Fruit fly (Drosophila melanogaster) whole organism, embryonic: ENCODE data around the gene CG13891.
A peak's percentile ranks its signal among the peaks of the same experiment; 100 is the strongest.

Experiments used
- Aef1 ChIP-seq: fragments of 200-800 bp; sonication (Bioruptor generic); IDR thresholded peaks from 3 replicates; pipeline ENCODE4 v1.3.6; 2022; ENCODE audit warnings: missing biosample characterization, missing genetic modification characterization
- Atf6 ChIP-seq: fragments of 200-800 bp; sonication (Bioruptor generic); IDR thresholded peaks from 2 replicates; pipeline ENCODE4 v1.3.6; 2022; ENCODE audit warnings: missing biosample characterization, missing genetic modification characterization
- B-H1 ChIP-seq: fragments of 200-800 bp; sonication (Bioruptor generic); IDR thresholded peaks from 3 replicates; pipeline ENCODE4 v1.3.6; 2022; ENCODE audit warnings: missing biosample characterization, missing genetic modification characterization
- CG10959 ChIP-seq: fragments of 200-800 bp; sonication (Bioruptor generic); IDR thresholded peaks from 2 replicates; pipeline ENCODE4 v1.3.6; 2022; ENCODE audit warnings: missing biosample characterization, missing genetic modification characterization
- CG12219 ChIP-seq: fragments of 200-800 bp; sonication (Bioruptor generic); optimal IDR thresholded peaks from 3 replicates; lab custom pipeline; 2018; ENCODE audit warnings: missing biosample characterization, mild to moderate bottlenecking, missing genetic modification characterization
- CG12299 ChIP-seq: fragments of 200-800 bp; sonication (Bioruptor generic); optimal IDR thresholded peaks from 2 replicates; lab custom pipeline; 2018; ENCODE audit warnings: missing biosample characterization, mild to moderate bottlenecking, missing genetic modification characterization
- CG12659 ChIP-seq: fragments of 200-800 bp; sonication (Bioruptor generic); optimal IDR thresholded peaks from 3 replicates; lab custom pipeline; 2017; ENCODE audit warnings: mild to moderate bottlenecking, missing biosample characterization, missing genetic modification reagents, missing genetic modification characterization
- CG13287 ChIP-seq: fragments of 200-800 bp; sonication (Bioruptor generic); IDR thresholded peaks from 2 replicates; pipeline ENCODE4 v1.3.6; 2022; ENCODE audit warnings: missing biosample characterization, missing genetic modification characterization; ENCODE audit not compliant: partially characterized antibody
- CG14667 ChIP-seq: fragments of 200-800 bp; sonication (Bioruptor generic); IDR thresholded peaks from 2 replicates; pipeline ENCODE4 v1.3.6; 2022; ENCODE audit warnings: missing biosample characterization, missing genetic modification characterization
- CG18011 ChIP-seq: fragments of 200-800 bp; sonication (Bioruptor generic); optimal IDR thresholded peaks from 2 replicates; lab custom pipeline; 2017; ENCODE audit warnings: missing biosample characterization, missing genetic modification characterization, mild to moderate bottlenecking, moderate library complexity, missing genotype
- CG2116 ChIP-seq: fragments of 200-800 bp; sonication (Bioruptor generic); optimal IDR thresholded peaks from 3 replicates; lab custom pipeline; 2018; ENCODE audit warnings: missing biosample characterization, mild to moderate bottlenecking, missing genetic modification characterization
- CG2712 ChIP-seq: fragments of 200-800 bp; optimal IDR thresholded peaks from 3 replicates; lab custom pipeline; 2019; ENCODE audit warnings: missing biosample characterization, mild to moderate bottlenecking, missing genetic modification characterization, moderate library complexity
- CG31365 ChIP-seq: fragments of 200-800 bp; sonication (Bioruptor generic); optimal IDR thresholded peaks from 2 replicates; lab custom pipeline; 2018; ENCODE audit warnings: missing biosample characterization, mild to moderate bottlenecking, missing genetic modification characterization
- CG32767 ChIP-seq: fragments of 200-800 bp; sonication (Bioruptor generic); IDR thresholded peaks from 2 replicates; pipeline ENCODE4 v1.3.6; 2022; ENCODE audit warnings: missing biosample characterization, missing genetic modification characterization
- CG4707 ChIP-seq: fragments of 200-800 bp; sonication (Bioruptor generic); optimal IDR thresholded peaks from 2 replicates; lab custom pipeline; 2018; ENCODE audit warnings: missing biosample characterization, mild to moderate bottlenecking, missing genetic modification characterization, moderate library complexity
- CG4854 ChIP-seq: fragments of 200-800 bp; sonication (Bioruptor generic); optimal IDR thresholded peaks from 2 replicates; lab custom pipeline; 2016; ENCODE audit warnings: missing biosample characterization, missing genetic modification characterization, inconsistent platforms
- CG6765 ChIP-seq: fragments of 200-800 bp; sonication (Bioruptor generic); optimal IDR thresholded peaks from 3 replicates; lab custom pipeline; 2017; ENCODE audit warnings: missing biosample characterization, mild to moderate bottlenecking, missing genetic modification characterization
- CG6854 ChIP-seq: fragments of 200-800 bp; sonication (Bioruptor generic); optimal IDR thresholded peaks from 3 replicates; lab custom pipeline; 2017; ENCODE audit warnings: missing biosample characterization, mild to moderate bottlenecking, missing genetic modification characterization
- CG7963 ChIP-seq: fragments of 200-800 bp; sonication (Bioruptor generic); IDR thresholded peaks from 3 replicates; pipeline ENCODE4 v1.3.6; 2022; ENCODE audit warnings: missing biosample characterization, missing genetic modification characterization; ENCODE audit not compliant: partially characterized antibody
- D19B ChIP-seq: fragments of 200-800 bp; sonication (Bioruptor generic); optimal IDR thresholded peaks from 2 replicates; lab custom pipeline; 2017; ENCODE audit warnings: missing biosample characterization, mild to moderate bottlenecking, missing genetic modification characterization
- Dfd ChIP-seq, 2 experiments: fragments of >200 bp; optimal IDR thresholded peaks; 2 replicates each; lab custom pipeline; 2017; ENCODE audit warnings: missing biosample characterization in 2 of 2, missing genetic modification characterization in 2 of 2
- H15 ChIP-seq: fragments of 200-800 bp; sonication (Bioruptor generic); IDR thresholded peaks from 3 replicates; pipeline ENCODE4 v1.3.6; 2022; ENCODE audit warnings: missing biosample characterization, missing genetic modification characterization
- Hr3 ChIP-seq: fragments of 200-800 bp; sonication (Bioruptor generic); optimal IDR thresholded peaks from 3 replicates; lab custom pipeline; 2016; ENCODE audit warnings: missing biosample characterization, missing genetic modification characterization
- MBD-R2 ChIP-seq: fragments of 200-800 bp; sonication (Bioruptor generic); IDR thresholded peaks from 2 replicates; pipeline ENCODE4 v1.3.6; 2022; ENCODE audit warnings: missing biosample characterization, missing genetic modification characterization
- Mes4 ChIP-seq: fragments of 200-800 bp; sonication (Bioruptor generic); optimal IDR thresholded peaks from 2 replicates; lab custom pipeline; 2016; ENCODE audit warnings: missing biosample characterization, missing genetic modification characterization
- Ravus ChIP-seq: fragments of 200-800 bp; sonication (Bioruptor generic); IDR thresholded peaks from 2 replicates; pipeline ENCODE4 v1.3.6; 2022; ENCODE audit warnings: missing biosample characterization, missing genetic modification characterization
- TFAM ChIP-seq: fragments of 200-800 bp; sonication (Bioruptor generic); optimal IDR thresholded peaks from 2 replicates; lab custom pipeline; 2017; ENCODE audit warnings: missing biosample characterization, missing genetic modification characterization, inconsistent platforms
- aop ChIP-seq: fragments of 200-800 bp; sonication (Bioruptor generic); IDR thresholded peaks from 2 replicates; pipeline ENCODE4 v1.3.6; 2022; ENCODE audit warnings: missing biosample characterization, missing genetic modification characterization
- az2 ChIP-seq: fragments of 200-800 bp; sonication (Bioruptor generic); optimal IDR thresholded peaks from 3 replicates; lab custom pipeline; 2016; ENCODE audit warnings: missing biosample characterization, missing genetic modification characterization
- cg ChIP-seq: fragments of 200-800 bp; sonication (Bioruptor generic); optimal IDR thresholded peaks from 3 replicates; lab custom pipeline; 2019; ENCODE audit warnings: missing biosample characterization, mild to moderate bottlenecking, missing genetic modification characterization, moderate library complexity
- fd96Cb ChIP-seq: fragments of 200-800 bp; sonication (Bioruptor generic); optimal IDR thresholded peaks from 2 replicates; lab custom pipeline; 2018; ENCODE audit warnings: missing biosample characterization, mild to moderate bottlenecking, missing genetic modification characterization, moderate library complexity
- gcm ChIP-seq: fragments of 200-800 bp; sonication (Bioruptor generic); optimal IDR thresholded peaks from 2 replicates; lab custom pipeline; 2019; ENCODE audit warnings: missing biosample characterization, mild to moderate bottlenecking, missing genetic modification characterization, moderate library complexity
- gem ChIP-seq: fragments of 200-800 bp; sonication (Bioruptor generic); optimal IDR thresholded peaks from 2 replicates; lab custom pipeline; 2019; ENCODE audit warnings: missing biosample characterization, mild to moderate bottlenecking, missing genetic modification characterization, moderate library complexity
- gsb ChIP-seq: fragments of 200-800 bp; sonication (Bioruptor generic); IDR thresholded peaks from 2 replicates; pipeline ENCODE4 v1.3.6; 2022; ENCODE audit warnings: missing biosample characterization, missing genetic modification characterization
- gsb-n ChIP-seq: fragments of 200-800 bp; sonication (Bioruptor generic); optimal IDR thresholded peaks from 3 replicates; lab custom pipeline; 2018; ENCODE audit warnings: missing biosample characterization, mild to moderate bottlenecking, missing genetic modification characterization
- ham ChIP-seq: fragments of 200-800 bp; sonication (Bioruptor generic); IDR thresholded peaks from 2 replicates; pipeline ENCODE4 v1.3.6; 2022; ENCODE audit warnings: missing biosample characterization, missing genetic modification characterization
- hb ChIP-seq: fragments of 200-800 bp; sonication (Bioruptor generic); IDR thresholded peaks from 3 replicates; pipeline ENCODE4 v1.3.6; 2022; ENCODE audit warnings: missing biosample characterization, missing genetic modification characterization; ENCODE audit not compliant: partially characterized antibody
- hkb ChIP-seq, 2 experiments: fragments of 200-800 bp in 1 of 2; fragments of >200 bp in 1 of 2; sonication (Bioruptor generic) in 1 of 2; IDR thresholded peaks in 1 of 2; optimal IDR thresholded peaks in 1 of 2; 2 replicates each; pipeline versions ENCODE4 v1.3.6 to Lab custom; 2017 to 2022; ENCODE audit warnings: missing biosample characterization in 1 of 2, missing genetic modification characterization in 1 of 2
- ken ChIP-seq: fragments of 200-800 bp; sonication (Bioruptor generic); IDR thresholded peaks from 3 replicates; pipeline ENCODE4 v1.3.6; 2022; ENCODE audit warnings: missing biosample characterization, missing genetic modification characterization
- knrl ChIP-seq: fragments of 200-800 bp; sonication (Bioruptor generic); IDR thresholded peaks from 3 replicates; pipeline ENCODE4 v1.3.6; 2022; ENCODE audit warnings: missing biosample characterization, missing genetic modification characterization; ENCODE audit not compliant: partially characterized antibody
- nmo ChIP-seq: fragments of 200-800 bp; sonication (Bioruptor generic); optimal IDR thresholded peaks from 2 replicates; lab custom pipeline; 2018; ENCODE audit warnings: missing biosample characterization, mild to moderate bottlenecking, missing genetic modification characterization, moderate library complexity
- otp ChIP-seq: fragments of 200-800 bp; sonication (Bioruptor generic); IDR thresholded peaks from 3 replicates; pipeline ENCODE4, ENCODE4 v1.3.6; 2022; ENCODE audit warnings: missing biosample characterization, missing genetic modification characterization
- pita ChIP-seq: fragments of 200-800 bp; sonication (Bioruptor generic); optimal IDR thresholded peaks from 2 replicates; lab custom pipeline; 2017; ENCODE audit warnings: missing biosample characterization, mild to moderate bottlenecking, missing genetic modification characterization
- pros ChIP-seq: fragments of 200-800 bp; sonication (Bioruptor generic); optimal IDR thresholded peaks from 3 replicates; lab custom pipeline; 2019; ENCODE audit warnings: missing biosample characterization, mild to moderate bottlenecking, missing genetic modification characterization, moderate library complexity
- rib ChIP-seq: fragments of 200-800 bp; sonication (Bioruptor generic); IDR thresholded peaks from 2 replicates; pipeline ENCODE4 v1.3.6; 2022; ENCODE audit warnings: missing biosample characterization, missing genetic modification characterization
- scrt ChIP-seq: fragments of 200-800 bp; sonication (Bioruptor generic); optimal IDR thresholded peaks from 2 replicates; lab custom pipeline; 2018; ENCODE audit warnings: missing biosample characterization, mild to moderate bottlenecking, missing genetic modification characterization, moderate library complexity
- sim ChIP-seq: fragments of 200-800 bp; sonication (Bioruptor generic); IDR thresholded peaks from 2 replicates; pipeline ENCODE4 v1.3.6; 2022; ENCODE audit warnings: missing biosample characterization, missing genetic modification characterization
- so ChIP-seq: fragments of 200-800 bp; sonication (Bioruptor generic); IDR thresholded peaks from 3 replicates; pipeline ENCODE4 v1.3.6; 2022; ENCODE audit warnings: missing biosample characterization, missing genetic modification characterization
- ttk ChIP-seq: fragments of 200-800 bp; sonication (Bioruptor generic); IDR thresholded peaks from 2 replicates; pipeline ENCODE4 v2.1.2; 2022; ENCODE audit warnings: missing biosample characterization, missing genetic modification characterization
- zfh1 ChIP-seq: fragments of 200-800 bp; sonication (Bioruptor generic); IDR thresholded peaks from 3 replicates; pipeline ENCODE4 v1.3.6; 2022; ENCODE audit warnings: missing biosample characterization, missing genetic modification characterization

CG13891 gene

DNA sequence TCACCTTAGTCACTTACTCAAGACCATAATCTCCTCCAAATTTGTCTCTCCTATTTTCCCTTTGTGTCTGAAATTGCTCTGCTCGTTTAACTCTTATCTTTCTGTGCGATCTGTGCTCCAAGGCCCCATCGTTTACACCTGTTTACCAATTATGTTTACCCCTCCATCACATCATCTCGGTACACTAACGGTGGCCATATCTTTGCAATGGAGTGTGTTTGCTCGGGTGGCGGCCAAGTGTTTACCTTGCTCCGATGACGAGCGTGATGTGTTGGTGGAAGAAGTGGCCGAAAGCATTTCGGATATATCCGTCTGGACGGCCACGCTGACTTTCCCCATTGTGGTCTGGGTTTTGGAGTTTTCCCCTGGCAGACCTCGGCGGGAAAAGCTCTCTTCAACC lies 6.5 kb upstream of the CG13891 start (continued):
- no peak for TF ChIP-seq CG7963
- TF ChIP-seq rib (GFP tag; lab: Robert Waterston, UW), result peak; percentile 71
- peak; percentile 10 for TF ChIP-seq CG2116 (GFP tag; lab: Kevin White, UChicago)
- no peak for TF ChIP-seq Mes4 (GFP tag; lab: Kevin White, UChicago)
- no peak for TF ChIP-seq Atf6 (GFP tag; lab: Robert Waterston, UW)
- TF ChIP-seq CG12299 (tag; lab: Kevin White, UChicago), result peak; percentile 82
- no peak for TF ChIP-seq Ravus (GFP tag; lab: Robert Waterston, UW)
- TF ChIP-seq CG13287 (GFP tag; lab: Robert Waterston, UW), result no peak
- TF ChIP-seq ham (GFP tag; lab: Robert Waterston, UW), result no peak
- peak; percentile 12 for TF ChIP-seq CG4854 (GFP tag; lab: Kevin White, UChicago)
- no peak for TF ChIP-seq knrl (GFP tag; lab: Robert Waterston, UW)
- no peak for TF ChIP-seq Dfd (GFP tag; optimal IDR thresholded peaks at IDR 0.05; lab: Kevin White, UChicago)
- peak; percentile 63 for TF ChIP-seq gcm
- TF ChIP-seq az2 (GFP tag; lab: Kevin White, UChicago), result no peak
- peak; percentile 59; the same call in 1 of the 3 replicates for TF ChIP-seq zfh1 (GFP tag; lab: Robert Waterston, UW)
- TF ChIP-seq H15 (GFP tag; lab: Robert Waterston, UW), result peak; percentile 54; the same call in 1 of the 3 replicates
- TF ChIP-seq TFAM (GFP tag; lab: Kevin White, UChicago), result no peak
- no peak for TF ChIP-seq nmo (GFP tag; lab: Kevin White, UChicago)
- peak; percentile 43 for TF ChIP-seq CG6765 (GFP tag; lab: Kevin White, UChicago)
- peak; percentile 38 for TF ChIP-seq CG12659 (GFP tag; lab: Kevin White, UChicago)
- TF ChIP-seq MBD-R2, result no peak; the same call in 1 of the 2 replicates
- TF ChIP-seq D19B (GFP tag; lab: Kevin White, UChicago), result no peak
- TF ChIP-seq pros (GFP tag; lab: Kevin White, UChicago), result peak; percentile 62
- no peak for TF ChIP-seq pita (GFP tag; lab: Kevin White, UChicago)
- TF ChIP-seq CG32767 (GFP tag; lab: Robert Waterston, UW), result peak; percentile 60
- peak; percentile 66 for TF ChIP-seq CG12219 (GFP tag; lab: Kevin White, UChicago)
- no peak for TF ChIP-seq Aef1 (GFP tag; lab: Robert Waterston, UW)
- no peak; the same call in 2 of the 3 replicates for TF ChIP-seq B-H1 (GFP tag; lab: Robert Waterston, UW)
- no peak for TF ChIP-seq gem (tag; lab: Kevin White, UChicago)
- TF ChIP-seq gsb (GFP tag; lab: Robert Waterston, UW), result 0 out of 2 replicates have a peak, but pooled peaks have one; percentile 42
- TF ChIP-seq Hr3, result no peak
- no peak for TF ChIP-seq hb (GFP tag; lab: Robert Waterston, UW)
- peak; percentile 61 for TF ChIP-seq scrt (GFP tag; lab: Kevin White, UChicago)
- TF ChIP-seq CG14667 (GFP tag; lab: Robert Waterston, UW), result no peak
- no peak for TF ChIP-seq fd96Cb
- TF ChIP-seq ttk, result no peak
- TF ChIP-seq CG18011 (GFP tag; lab: Kevin White, UChicago), result no peak
- peak; percentile 59; the same call in 1 of the 3 replicates for TF ChIP-seq otp (GFP tag; lab: Robert Waterston, UW)
- TF ChIP-seq CG31365 (tag; lab: Kevin White, UChicago), result peak; percentile 83
- TF ChIP-seq so (GFP tag; lab: Robert Waterston, UW), result peak; percentile 71; the same call in 1 of the 3 replicates
- no peak for TF ChIP-seq cg (GFP tag; lab: Kevin White, UChicago)
- peak; percentile 52; the same call in 1 of the 3 replicates for TF ChIP-seq ken
- TF ChIP-seq hkb (optimal IDR thresholded peaks at IDR 0.05; lab: Kevin White, UChicago), result no peak
- peak; percentile 76 for TF ChIP-seq hkb (GFP tag; IDR thresholded peaks at IDR 0.05; lab: Robert Waterston, UW)
- peak; percentile 76 for TF ChIP-seq CG4707 (GFP tag; lab: Kevin White, UChicago)
- TF ChIP-seq CG10959 (GFP tag; lab: Robert Waterston, UW), result no peak
- peak; percentile 56 for TF ChIP-seq gsb-n (tag; lab: Kevin White, UChicago)
- peak; percentile 32 for TF ChIP-seq CG2712 (tag; lab: Kevin White, UChicago)
- no peak for TF ChIP-seq aop (GFP tag; lab: Robert Waterston, UW)
- peak; percentile 58 for TF ChIP-seq CG6854 (GFP tag; lab: Kevin White, UChicago)
- TF ChIP-seq sim, result 0 out of 2 replicates have a peak, but pooled peaks have one; percentile 9
